Fruit fly (Drosophila melanogaster) whole organism, embryonic: ENCODE results near the gene Syx8.
A peak's percentile ranks its signal among the peaks of the same experiment; 100 is the strongest.

Source experiments
- CG10979 ChIP-seq: fragments of 200-800 bp; sonication (Bioruptor generic); optimal IDR thresholded peaks from 2 replicates; lab custom pipeline; 2018; ENCODE audit warnings: missing biosample characterization, mild to moderate bottlenecking, missing genetic modification characterization, moderate library complexity
- CG12071 ChIP-seq: fragments of 200-800 bp; sonication (Bioruptor generic); optimal IDR thresholded peaks from 3 replicates; lab custom pipeline; 2018; ENCODE audit warnings: missing biosample characterization, mild to moderate bottlenecking, missing genetic modification characterization
- CG12155 ChIP-seq: fragments of 200-800 bp; sonication (Bioruptor generic); optimal IDR thresholded peaks from 3 replicates; lab custom pipeline; 2016; ENCODE audit warnings: missing biosample characterization, missing genetic modification characterization
- CG12219 ChIP-seq: fragments of 200-800 bp; sonication (Bioruptor generic); optimal IDR thresholded peaks from 3 replicates; lab custom pipeline; 2018; ENCODE audit warnings: missing biosample characterization, mild to moderate bottlenecking, missing genetic modification characterization
- CG15696 ChIP-seq: fragments of 200-800 bp; sonication (Bioruptor generic); optimal IDR thresholded peaks from 2 replicates; lab custom pipeline; 2019; ENCODE audit warnings: missing biosample characterization, mild to moderate bottlenecking, missing genetic modification characterization, moderate library complexity
- CG16813 ChIP-seq: fragments of 200-800 bp; sonication (Bioruptor generic); IDR thresholded peaks from 3 replicates; pipeline ENCODE4 v1.3.6; 2022; ENCODE audit warnings: missing biosample characterization, missing genetic modification characterization; ENCODE audit not compliant: partially characterized antibody
- CG2678 ChIP-seq: fragments of 200-800 bp; sonication (Bioruptor generic); optimal IDR thresholded peaks from 3 replicates; lab custom pipeline; 2019; ENCODE audit warnings: missing biosample characterization, mild to moderate bottlenecking, missing genetic modification characterization, moderate library complexity
- CG30403 ChIP-seq: fragments of 200-800 bp; sonication (Bioruptor generic); optimal IDR thresholded peaks from 3 replicates; lab custom pipeline; 2016; ENCODE audit warnings: missing biosample characterization, missing genetic modification characterization
- CG33557 ChIP-seq: fragments of 200-800 bp; sonication (Bioruptor generic); optimal IDR thresholded peaks from 2 replicates; lab custom pipeline; 2019; ENCODE audit warnings: missing biosample characterization, mild to moderate bottlenecking, missing genetic modification characterization, moderate library complexity
- CG34224 ChIP-seq: fragments of 200-800 bp; sonication (Bioruptor generic); IDR thresholded peaks from 3 replicates; pipeline ENCODE4 v1.3.6; 2022; ENCODE audit warnings: missing biosample characterization, missing genetic modification characterization; ENCODE audit not compliant: partially characterized antibody
- CG5953 ChIP-seq: fragments of 200-800 bp; sonication (Bioruptor generic); IDR thresholded peaks from 2 replicates; pipeline ENCODE4 v1.3.6; 2022; ENCODE audit warnings: missing biosample characterization, missing genetic modification characterization
- CG7357 ChIP-seq: fragments of 200-800 bp; sonication (Bioruptor generic); IDR thresholded peaks from 3 replicates; pipeline ENCODE4 v1.3.6; 2022; ENCODE audit warnings: missing biosample characterization, missing genetic modification characterization
- CG8765 ChIP-seq: fragments of 200-800 bp; sonication (Bioruptor generic); IDR thresholded peaks from 2 replicates; pipeline ENCODE4 v1.3.6; 2022; ENCODE audit warnings: missing biosample characterization, missing genetic modification characterization
- CrebB ChIP-seq: fragments of 200-800 bp; sonication (Bioruptor generic); optimal IDR thresholded peaks from 3 replicates; lab custom pipeline; 2018; ENCODE audit warnings: missing biosample characterization, mild to moderate bottlenecking, missing genetic modification characterization
- D19B ChIP-seq: fragments of 200-800 bp; sonication (Bioruptor generic); optimal IDR thresholded peaks from 2 replicates; lab custom pipeline; 2017; ENCODE audit warnings: missing biosample characterization, mild to moderate bottlenecking, missing genetic modification characterization
- Dad ChIP-seq: fragments of 200-800 bp; sonication (Bioruptor generic); optimal IDR thresholded peaks from 3 replicates; lab custom pipeline; 2016; ENCODE audit warnings: missing biosample characterization, missing genetic modification characterization
- ERR ChIP-seq: fragments of 200-800 bp; sonication (Bioruptor generic); optimal IDR thresholded peaks from 2 replicates; lab custom pipeline; 2016; ENCODE audit warnings: missing biosample characterization, missing genetic modification characterization
- Ets97D ChIP-seq: fragments of 200-800 bp; sonication (Bioruptor generic); optimal IDR thresholded peaks from 3 replicates; lab custom pipeline; 2016; ENCODE audit warnings: missing biosample characterization, missing genetic modification characterization
- Fer2 ChIP-seq: fragments of 200-800 bp; sonication (Bioruptor generic); optimal IDR thresholded peaks from 2 replicates; lab custom pipeline; 2018; ENCODE audit warnings: missing biosample characterization, mild to moderate bottlenecking, missing genetic modification characterization, moderate library complexity
- HHEX ChIP-seq: fragments of 200-800 bp; sonication (Bioruptor generic); optimal IDR thresholded peaks from 3 replicates; lab custom pipeline; 2017; ENCODE audit warnings: missing biosample characterization, mild to moderate bottlenecking, missing genetic modification characterization, missing genetic modification reagents
- HLHmδ ChIP-seq: fragments of 200-800 bp; sonication (Bioruptor generic); optimal IDR thresholded peaks from 2 replicates; lab custom pipeline; 2018; ENCODE audit warnings: missing biosample characterization, mild to moderate bottlenecking, missing genetic modification characterization, moderate library complexity
- Mes4 ChIP-seq: fragments of 200-800 bp; sonication (Bioruptor generic); optimal IDR thresholded peaks from 2 replicates; lab custom pipeline; 2016; ENCODE audit warnings: missing biosample characterization, missing genetic modification characterization
- NK7.1 ChIP-seq: fragments of 200-800 bp; sonication (Bioruptor generic); optimal IDR thresholded peaks from 3 replicates; lab custom pipeline; 2016; ENCODE audit warnings: missing biosample characterization, missing genetic modification characterization
- PHDP ChIP-seq: fragments of 200-800 bp; sonication (Bioruptor generic); optimal IDR thresholded peaks from 3 replicates; lab custom pipeline; 2018; ENCODE audit warnings: missing biosample characterization, mild to moderate bottlenecking, missing genetic modification characterization, moderate library complexity
- Taf1 ChIP-seq: fragments of 200-800 bp; sonication (Bioruptor generic); IDR thresholded peaks from 2 replicates; pipeline ENCODE4 v1.3.6; 2022; ENCODE audit warnings: missing biosample characterization, missing genetic modification characterization
- Xrp1 ChIP-seq: fragments of 200-800 bp; sonication (Bioruptor generic); IDR thresholded peaks from 2 replicates; pipeline ENCODE4 v1.3.6; 2022; ENCODE audit warnings: missing biosample characterization, missing genetic modification characterization
- bbx ChIP-seq: fragments of 200-800 bp; sonication (Bioruptor generic); IDR thresholded peaks from 2 replicates; pipeline ENCODE4 v1.3.6; 2022; ENCODE audit warnings: missing biosample characterization, missing genetic modification characterization; ENCODE audit not compliant: partially characterized antibody
- cato ChIP-seq: fragments of 200-800 bp; sonication (Bioruptor generic); optimal IDR thresholded peaks from 2 replicates; lab custom pipeline; 2016; ENCODE audit warnings: missing biosample characterization, missing genetic modification characterization, borderline replicate concordance
- caup ChIP-seq: fragments of 200-800 bp; sonication (Bioruptor generic); optimal IDR thresholded peaks from 3 replicates; lab custom pipeline; 2017; ENCODE audit warnings: missing biosample characterization, mild to moderate bottlenecking, missing genetic modification characterization, moderate library complexity; ENCODE audit not compliant: severe bottlenecking
- chm ChIP-seq: fragments of 200-800 bp; sonication (Bioruptor generic); IDR thresholded peaks from 2 replicates; pipeline ENCODE4 v1.3.6; 2022; ENCODE audit warnings: missing biosample characterization, missing genetic modification characterization
- corto ChIP-seq: fragments of 200-800 bp; sonication (Bioruptor generic); optimal IDR thresholded peaks from 2 replicates; lab custom pipeline; 2016; ENCODE audit warnings: missing biosample characterization, mild to moderate bottlenecking, missing genetic modification characterization, moderate library complexity
- da ChIP-seq: fragments of 200-800 bp; sonication (Bioruptor generic); optimal IDR thresholded peaks from 2 replicates; lab custom pipeline; 2016; ENCODE audit warnings: missing biosample characterization, missing genetic modification characterization
- dmrt11E ChIP-seq: fragments of 200-800 bp; sonication (Bioruptor generic); optimal IDR thresholded peaks from 3 replicates; lab custom pipeline; 2018; ENCODE audit warnings: missing biosample characterization, mild to moderate bottlenecking, missing genetic modification characterization, moderate library complexity
- fd102C ChIP-seq: fragments of 200-800 bp; sonication (Bioruptor generic); optimal IDR thresholded peaks from 2 replicates; lab custom pipeline; 2018; ENCODE audit warnings: missing biosample characterization, mild to moderate bottlenecking, missing genetic modification characterization, moderate library complexity
- gem ChIP-seq: fragments of 200-800 bp; sonication (Bioruptor generic); optimal IDR thresholded peaks from 2 replicates; lab custom pipeline; 2019; ENCODE audit warnings: missing biosample characterization, mild to moderate bottlenecking, missing genetic modification characterization, moderate library complexity
- gfzf ChIP-seq: fragments of 200-800 bp; sonication (Bioruptor generic); optimal IDR thresholded peaks from 2 replicates; lab custom pipeline; 2016; ENCODE audit warnings: missing biosample characterization, mild to moderate bottlenecking, missing genetic modification characterization, moderate library complexity
- grn ChIP-seq: fragments of 200-800 bp; sonication (Bioruptor generic); optimal IDR thresholded peaks from 3 replicates; lab custom pipeline; 2017; ENCODE audit warnings: missing biosample characterization, missing genetic modification characterization
- her ChIP-seq: fragments of 200-800 bp; sonication (Bioruptor generic); optimal IDR thresholded peaks from 2 replicates; lab custom pipeline; 2016; ENCODE audit warnings: missing biosample characterization, missing genetic modification characterization
- inv ChIP-seq: fragments of 200-800 bp; sonication (Bioruptor generic); IDR thresholded peaks from 2 replicates; pipeline ENCODE4 v1.3.6; 2022; ENCODE audit warnings: missing biosample characterization, missing genetic modification characterization; ENCODE audit not compliant: partially characterized antibody
- jing ChIP-seq: fragments of 200-800 bp; sonication (Bioruptor generic); optimal IDR thresholded peaks from 2 replicates; lab custom pipeline; 2018; ENCODE audit warnings: missing biosample characterization, mild to moderate bottlenecking, missing genetic modification characterization
- lmd ChIP-seq: fragments of 200-800 bp; sonication (Bioruptor generic); IDR thresholded peaks from 2 replicates; pipeline ENCODE4 v1.3.6; 2022; ENCODE audit warnings: missing biosample characterization, missing genetic modification characterization
- pan ChIP-seq, 4 experiments: fragments of >200 bp in 3 of 4; fragments of 200-800 bp in 1 of 4; sonication (Bioruptor generic) in 1 of 4; optimal IDR thresholded peaks in 3 of 4; IDR thresholded peaks in 1 of 4; 2 replicates each; pipeline versions ENCODE4 v1.3.6 to Lab custom; 2017 to 2022; ENCODE audit warnings: missing biosample characterization in 2 of 4, missing genetic modification characterization in 2 of 4, mixed read lengths in 1 of 4
- pnt ChIP-seq: fragments of 200-800 bp; sonication (Bioruptor generic); optimal IDR thresholded peaks from 3 replicates; lab custom pipeline; 2016; ENCODE audit warnings: missing biosample characterization, missing genetic modification characterization
- run ChIP-seq: fragments of 200-800 bp; sonication (Bioruptor generic); optimal IDR thresholded peaks from 3 replicates; lab custom pipeline; 2018; ENCODE audit warnings: missing biosample characterization, mild to moderate bottlenecking, missing genetic modification characterization
- shn ChIP-seq: fragments of 200-800 bp; sonication (Bioruptor generic); optimal IDR thresholded peaks from 3 replicates; lab custom pipeline; 2016; ENCODE audit warnings: missing biosample characterization, missing genetic modification characterization
- sisA ChIP-seq: fragments of 200-800 bp; sonication (Bioruptor generic); IDR thresholded peaks from 2 replicates; pipeline ENCODE4 v1.3.6; 2022; ENCODE audit warnings: missing biosample characterization, missing genetic modification characterization
- tll ChIP-seq, 2 experiments: fragments of 200-800 bp in 1 of 2; fragments of >200 bp in 1 of 2; sonication (Bioruptor generic) in 1 of 2; optimal IDR thresholded peaks; 2 replicates each; lab custom pipeline; 2017 to 2019; ENCODE audit warnings: missing biosample characterization in 2 of 2, missing genetic modification characterization in 2 of 2, mild to moderate bottlenecking in 1 of 2, moderate library complexity in 1 of 2
- vfl ChIP-seq: fragments of 200-800 bp; sonication (Bioruptor generic); optimal IDR thresholded peaks from 2 replicates; lab custom pipeline; 2016; ENCODE audit warnings: missing biosample characterization, missing genetic modification characterization
- vnd ChIP-seq: fragments of 200-800 bp; sonication (Bioruptor generic); IDR thresholded peaks from 3 replicates; pipeline ENCODE4 v1.3.6; 2022; ENCODE audit warnings: missing biosample characterization, missing genetic modification characterization; ENCODE audit not compliant: partially characterized antibody
- z ChIP-seq: fragments of 200-800 bp; sonication (Bioruptor generic); IDR thresholded peaks from 3 replicates; pipeline ENCODE4 v1.3.6; 2022; ENCODE audit warnings: missing biosample characterization, missing genetic modification characterization

Gene Syx8

DNA sequence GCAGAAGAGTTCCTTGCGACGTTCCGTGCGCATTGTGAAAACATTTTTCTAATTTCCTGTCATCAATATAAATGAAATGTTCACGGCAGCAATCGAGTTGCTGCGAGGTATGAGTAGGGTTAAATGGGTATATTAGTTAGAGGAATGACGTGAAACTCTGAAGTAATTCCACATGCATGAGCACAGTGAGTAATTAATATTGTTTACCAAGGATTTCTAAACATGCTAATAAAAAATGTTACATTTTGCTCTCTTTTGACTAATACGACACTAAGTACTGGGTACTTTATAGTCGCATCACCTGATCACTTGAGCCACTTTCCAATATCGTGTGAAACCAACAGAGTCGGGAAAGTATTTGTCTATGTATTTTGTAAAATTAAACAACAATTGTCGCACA, 42.6 kb downstream of the Syx8 start (continued):
- TF ChIP-seq Ets97D (GFP tag; lab: Kevin White, UChicago) (no peak), corto (no peak), vnd (GFP tag; lab: Robert Waterston, UW) (no peak), NK7.1 (GFP tag; lab: Kevin White, UChicago) (no peak), gem (tag; lab: Kevin White, UChicago) (peak; percentile 66), HHEX (GFP tag; lab: Kevin White, UChicago) (no peak), pan (optimal IDR thresholded peaks at IDR 0.05; lab: Kevin White, UChicago) (no peak), pan (GFP tag; optimal IDR thresholded peaks at IDR 0.05 in 1 of 2, IDR thresholded peaks at IDR 0.05 in 1 of 2) (peak in 1 of 2 experiments; percentile 44), CrebB (no peak), jing (GFP tag; lab: Kevin White, UChicago) (no peak), CG8765 (GFP tag; lab: Robert Waterston, UW) (no peak), ERR (GFP tag; lab: Kevin White, UChicago) (no peak), Mes4 (GFP tag; lab: Kevin White, UChicago) (no peak), dmrt11E (peak; percentile 59), Xrp1 (GFP tag; lab: Robert Waterston, UW) (no peak), grn (GFP tag; lab: Kevin White, UChicago) (no peak), Dad (no peak), tll (GFP tag; optimal IDR thresholded peaks at IDR 0.05; lab: Kevin White, UChicago) (no peak), da (GFP tag; lab: Kevin White, UChicago) (no peak), z (GFP tag; lab: Robert Waterston, UW) (no peak), pnt (peak; percentile 13), CG2678 (tag; lab: Kevin White, UChicago) (peak; percentile 31), sisA (GFP tag; lab: Robert Waterston, UW) (peak; percentile 62), vfl (GFP tag; lab: Kevin White, UChicago) (no peak), CG34224 (no peak), CG33557 (GFP tag; lab: Kevin White, UChicago) (no peak), run (tag; lab: Kevin White, UChicago) (no peak), fd102C (no peak), CG12155 (no peak), lmd (GFP tag; lab: Robert Waterston, UW) (peak; percentile 57), CG5953 (GFP tag; lab: Robert Waterston, UW) (peak; percentile 13; the same call in 1 of the 2 replicates), CG16813 (GFP tag; lab: Robert Waterston, UW) (no peak), gfzf (GFP tag; lab: Kevin White, UChicago) (no peak), cato (GFP tag; lab: Kevin White, UChicago) (no peak), PHDP (tag; lab: Kevin White, UChicago) (peak; percentile 35), CG12219 (GFP tag; lab: Kevin White, UChicago) (peak; percentile 10), her (GFP tag; lab: Kevin White, UChicago) (no peak), D19B (GFP tag; lab: Kevin White, UChicago) (no peak), CG10979 (tag; lab: Kevin White, UChicago) (no peak), Taf1 (GFP tag; lab: Robert Waterston, UW) (0 out of 2 replicates have a peak, but pooled peaks have one; percentile 5), CG30403 (peak; percentile 32), CG7357 (no peak), inv (GFP tag; lab: Robert Waterston, UW) (no peak), HLHmδ (no peak), shn (GFP tag; lab: Kevin White, UChicago) (no peak), CG12071 (GFP tag; lab: Kevin White, UChicago) (peak; percentile 22), chm (GFP tag; lab: Robert Waterston, UW) (no peak), caup (GFP tag; lab: Kevin White, UChicago) (no peak), CG15696 (tag; lab: Kevin White, UChicago) (no peak), bbx (GFP tag; lab: Robert Waterston, UW) (no peak), Fer2 (no peak)
